Fruit fly (Drosophila melanogaster): ENCODE measurements around the gene CG8191.

DNA sequence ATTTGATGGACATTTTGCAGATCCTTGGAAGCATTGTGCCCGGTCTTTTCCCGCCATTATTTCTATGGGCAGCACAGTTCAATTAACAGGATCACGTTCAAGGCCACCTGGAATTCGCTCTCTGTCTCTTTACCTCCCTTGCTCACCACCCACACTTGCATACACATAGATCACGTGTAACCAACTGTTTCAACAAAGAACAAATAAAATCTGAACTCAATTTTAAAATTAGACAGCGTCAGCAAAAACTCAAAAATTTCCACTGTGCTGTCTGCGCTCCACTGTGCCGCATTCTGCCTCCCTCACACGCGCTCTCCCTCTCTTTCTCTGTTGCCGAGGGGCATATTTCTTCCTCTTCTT lies 22.4 kb upstream of the CG8191 start:
- TF ChIP-seq Blimp-1 (GFP tag; optimal IDR thresholded peaks at IDR 0.05) (no peak), Eip93F (GFP tag; optimal IDR thresholded peaks at IDR 0.05) (no peak), achi (GFP tag; optimal IDR thresholded peaks at IDR 0.05) (peak; percentile 37), Sox102F (GFP tag; optimal IDR thresholded peaks at IDR 0.05) (no peak), dsx (GFP tag; optimal IDR thresholded peaks at IDR 0.05; ENCODE audit: poor library complexity, severe bottlenecking) (no peak), svp (GFP tag) (peak; percentile 72), CG11294 (GFP tag; IDR thresholded peaks at IDR 0.05) (no peak), Eip78C (GFP tag) (peak; percentile 53), CG34406 (GFP tag; optimal IDR thresholded peaks at IDR 0.05) (no peak), CG15336 (GFP tag; IDR thresholded peaks at IDR 0.05) (peak; percentile 38; the same call in 1 of the 2 replicates), Gug (GFP tag; IDR thresholded peaks at IDR 0.05) (no peak), spab (GFP tag; optimal IDR thresholded peaks at IDR 0.05) (no peak), vri (GFP tag; optimal IDR thresholded peaks at IDR 0.05) (no peak)

Data from whole organism, prepupa.